Fruit fly (Drosophila melanogaster) whole organism, adult: ENCODE data around the gene BG642167.

ENCODE experiments used
- CG33017 ChIP-seq: fragments of 200-800 bp; sonication (Bioruptor generic); optimal IDR thresholded peaks from 2 replicates; lab custom pipeline; 2018; ENCODE audit warnings: missing biosample characterization, mild to moderate bottlenecking, missing genetic modification characterization, moderate library complexity
- Clk ChIP-seq: fragments of 200-800 bp; sonication (Bioruptor generic); optimal IDR thresholded peaks from 2 replicates; lab custom pipeline; 2017; ENCODE audit warnings: missing biosample characterization, missing genetic modification characterization
- Crg-1 ChIP-seq: fragments of 200-800 bp; sonication (Bioruptor generic); optimal IDR thresholded peaks from 2 replicates; lab custom pipeline; 2016; ENCODE audit warnings: missing biosample characterization, missing genetic modification characterization
- Hr96 ChIP-seq: fragments of 200-800 bp; sonication (Bioruptor generic); optimal IDR thresholded peaks from 2 replicates; lab custom pipeline; 2016; ENCODE audit warnings: missing biosample characterization, missing genetic modification characterization
- pad ChIP-seq: fragments of 200-800 bp; sonication (Bioruptor generic); optimal IDR thresholded peaks from 3 replicates; lab custom pipeline; 2017; ENCODE audit warnings: missing biosample characterization, missing genetic modification characterization, mild to moderate bottlenecking, moderate library complexity, missing genetic modification reagents
- toe ChIP-seq: fragments of 200-800 bp; sonication (Bioruptor generic); optimal IDR thresholded peaks from 2 replicates; lab custom pipeline; 2016; ENCODE audit warnings: missing biosample characterization, missing genetic modification characterization

DNA sequence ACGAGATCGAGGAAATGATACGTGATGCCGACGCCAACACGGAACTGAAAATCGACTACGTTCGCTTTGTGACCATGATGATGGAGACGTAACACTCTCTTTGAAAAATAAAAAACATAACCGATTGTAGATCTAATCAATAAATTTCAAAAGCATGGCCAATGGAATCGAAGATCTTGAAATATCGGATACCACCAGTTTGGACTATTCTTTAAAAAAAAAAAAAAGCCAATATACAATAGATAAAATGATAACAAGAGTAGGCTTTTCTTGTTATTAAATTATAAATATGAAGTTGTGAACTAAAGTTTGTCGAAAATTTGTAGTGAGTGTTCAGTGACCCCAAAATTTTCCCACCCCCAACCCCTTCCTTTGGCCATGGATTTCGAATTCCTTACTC lies 5.4 kb downstream of the BG642167 start, which contains the start of the genes Acam and CG17770:
- TF ChIP-seq Hr96 (GFP tag; lab: Kevin White, UChicago) = no peak
- no peak for TF ChIP-seq toe (GFP tag; lab: Kevin White, UChicago)
- TF ChIP-seq CG33017 = no peak
- no peak for TF ChIP-seq Crg-1 (GFP tag; lab: Kevin White, UChicago)
- no peak for TF ChIP-seq Clk
- TF ChIP-seq pad (GFP tag; lab: Kevin White, UChicago) = no peak
